Worm (Caenorhabditis elegans) whole organism, L4 larva: ENCODE data around the gene K01D12.1.

ENCODE experiments used
- F26F4.8 ChIP-seq: fragments of 200-800 bp; sonication (Bioruptor generic); conservative IDR thresholded peaks from 2 replicates; pipeline ENCODE4 v1.3.6; 2022; ENCODE audit warnings: missing genetic modification characterization, missing compliant biosample characterization
- F37D6.2 ChIP-seq: sonication (generic microtip); optimal IDR thresholded peaks from 2 replicates; lab custom pipeline; 2016; ENCODE audit warnings: mild to moderate bottlenecking, missing genetic modification characterization, missing compliant biosample characterization
- F44E2.7 ChIP-seq: fragments of 200-800 bp; sonication (Bioruptor generic); IDR thresholded peaks from 2 replicates; pipeline ENCODE4 v2.1.2; 2022; ENCODE audit warnings: missing genetic modification characterization, missing compliant biosample characterization
- F49E8.2 ChIP-seq: sonication (generic microtip); optimal IDR thresholded peaks from 2 replicates; lab custom pipeline; 2016; ENCODE audit warnings: missing compliant biosample characterization, mild to moderate bottlenecking, missing genetic modification characterization, borderline replicate concordance
- R02D3.7 ChIP-seq: fragments of 150-350 bp; sonication (generic microtip); optimal IDR thresholded peaks from 3 replicates; lab custom pipeline; 2014; ENCODE audit warnings: missing biosample characterization, missing genetic modification characterization
- Y105C5A.15 ChIP-seq: fragments of 200-800 bp; sonication (Bioruptor generic); IDR thresholded peaks from 2 replicates; pipeline ENCODE4 v1.3.6; 2022; ENCODE audit warnings: missing genetic modification characterization, missing compliant biosample characterization
- Y48G9A.11 ChIP-seq: fragments of 200-800 bp; sonication (Bioruptor generic); IDR thresholded peaks from 2 replicates; pipeline ENCODE4 v1.3.6; 2022; ENCODE audit warnings: missing genetic modification reagents, missing genetic modification characterization, missing compliant biosample characterization
- ZK546.5 ChIP-seq, 2 experiments: sonication (generic microtip); optimal IDR thresholded peaks; 2 replicates each; lab custom pipeline; 2017; ENCODE audit warnings: missing biosample characterization in 2 of 2, missing genetic modification characterization in 2 of 2
- arid-1 ChIP-seq: fragments of 200-800 bp; sonication (Bioruptor generic); conservative IDR thresholded peaks from 2 replicates; pipeline ENCODE4 v1.3.6; 2022; ENCODE audit warnings: missing genetic modification reagents, missing genetic modification characterization, missing compliant biosample characterization
- attf-4 ChIP-seq: sonication (generic microtip); optimal IDR thresholded peaks from 3 replicates; lab custom pipeline; 2017; ENCODE audit warnings: missing biosample characterization, missing genetic modification characterization
- ceh-20 ChIP-seq: fragments of 200-800 bp; sonication (Bioruptor generic); IDR thresholded peaks from 2 replicates; pipeline ENCODE4 v1.3.6; 2022; ENCODE audit warnings: missing genetic modification reagents, missing genetic modification characterization, missing compliant biosample characterization
- ceh-32 ChIP-seq: sonication (generic microtip); optimal IDR thresholded peaks from 2 replicates; lab custom pipeline; 2016; ENCODE audit warnings: mild to moderate bottlenecking, missing genetic modification characterization, missing compliant biosample characterization; ENCODE audit not compliant: poor library complexity
- ceh-44 ChIP-seq: fragments of 200-800 bp; sonication (Bioruptor generic); IDR thresholded peaks from 2 replicates; pipeline ENCODE4 v1.3.6; 2022; ENCODE audit warnings: missing genetic modification reagents, missing genetic modification characterization, missing compliant biosample characterization
- ceh-82 ChIP-seq: sonication (generic microtip); optimal IDR thresholded peaks from 2 replicates; lab custom pipeline; 2017; ENCODE audit warnings: missing biosample characterization, missing genetic modification characterization
- cey-2 ChIP-seq: sonication (generic microtip); optimal IDR thresholded peaks from 3 replicates; lab custom pipeline; 2017; ENCODE audit warnings: missing genetic modification characterization, mild to moderate bottlenecking, missing compliant biosample characterization, antibody characterized with exemption, borderline replicate concordance; ENCODE audit not compliant: insufficient read depth
- daf-16 ChIP-seq, 3 experiments: sonication (generic microtip); optimal IDR thresholded peaks; 2 replicates each; lab custom pipeline; 2016 to 2017; ENCODE audit warnings: missing genetic modification characterization in 3 of 3, missing genetic modification reagents in 3 of 3, mild to moderate bottlenecking in 2 of 3, missing compliant biosample characterization in 2 of 3, missing biosample characterization in 1 of 3, moderate library complexity in 1 of 3
- dmd-6 ChIP-seq: fragments of 200-800 bp; sonication (Bioruptor generic); IDR thresholded peaks from 2 replicates; pipeline ENCODE4 v1.3.6; 2022; ENCODE audit warnings: missing genetic modification reagents, missing genetic modification characterization, missing compliant biosample characterization
- dve-1 ChIP-seq: sonication (generic microtip); optimal IDR thresholded peaks from 2 replicates; lab custom pipeline; 2017; ENCODE audit warnings: antibody characterized with exemption, mild to moderate bottlenecking, missing genetic modification characterization, missing compliant biosample characterization; ENCODE audit not compliant: insufficient read depth
- egl-27 ChIP-seq: sonication (generic microtip); optimal IDR thresholded peaks from 3 replicates; lab custom pipeline; 2017; ENCODE audit warnings: missing biosample characterization, missing genetic modification reagents, missing genetic modification characterization
- hmg-1.1 ChIP-seq: fragments of 200-800 bp; sonication (Bioruptor generic); IDR thresholded peaks from 2 replicates; pipeline ENCODE4 v1.3.6; 2022; ENCODE audit warnings: missing genetic modification reagents, missing genetic modification characterization, missing compliant biosample characterization
- jun-1 ChIP-seq: fragments of 150-350 bp; optimal IDR thresholded peaks from 2 replicates; lab custom pipeline; 2014; ENCODE audit warnings: missing biosample characterization, missing genetic modification reagents, missing genetic modification characterization
- lim-7 ChIP-seq: fragments of 200-800 bp; sonication (Bioruptor generic); IDR thresholded peaks from 2 replicates; pipeline ENCODE4 v1.3.6; 2022; ENCODE audit warnings: missing genetic modification characterization, missing compliant biosample characterization
- lin-13 ChIP-seq: fragments of 150-350 bp; optimal IDR thresholded peaks from 2 replicates; lab custom pipeline; 2014; ENCODE audit warnings: missing biosample characterization, missing genetic modification reagents, missing genetic modification characterization
- lin-15B ChIP-seq: fragments of 150-350 bp; sonication (generic microtip); optimal IDR thresholded peaks from 3 replicates; lab custom pipeline; 2014; ENCODE audit warnings: missing biosample characterization, missing genetic modification characterization
- lsy-2 ChIP-seq, 2 experiments: fragments of 150-350 bp in 1 of 2; sonication (generic microtip) in 1 of 2; optimal IDR thresholded peaks; 2 replicates each; lab custom pipeline; 2014 to 2017; ENCODE audit warnings: missing biosample characterization in 2 of 2, missing genetic modification characterization in 2 of 2
- mxl-3 ChIP-seq: fragments of 200-800 bp; sonication (Bioruptor generic); optimal IDR thresholded peaks from 2 replicates; lab custom pipeline; 2018; ENCODE audit warnings: mild to moderate bottlenecking, missing genetic modification characterization, missing compliant biosample characterization
- nhr-25 ChIP-seq: sonication (generic microtip); optimal IDR thresholded peaks from 2 replicates; lab custom pipeline; 2017; ENCODE audit warnings: missing genetic modification characterization, mild to moderate bottlenecking, missing compliant biosample characterization, antibody characterized with exemption, moderate library complexity, borderline replicate concordance; ENCODE audit not compliant: insufficient read depth
- nhr-48 ChIP-seq: sonication (generic microtip); optimal IDR thresholded peaks from 2 replicates; lab custom pipeline; 2016; ENCODE audit warnings: mild to moderate bottlenecking, missing genetic modification characterization, missing compliant biosample characterization
- saeg-2 ChIP-seq: fragments of 200-800 bp; sonication (Bioruptor generic); IDR thresholded peaks from 2 replicates; pipeline ENCODE4 v1.3.6; 2022; ENCODE audit warnings: missing genetic modification reagents, missing genetic modification characterization, missing compliant biosample characterization
- snpc-1.2 ChIP-seq: fragments of 200-800 bp; sonication (Bioruptor generic); IDR thresholded peaks from 2 replicates; pipeline ENCODE4 v1.3.6; 2022; ENCODE audit warnings: missing genetic modification reagents, missing genetic modification characterization, missing compliant biosample characterization
- unc-39 ChIP-seq: sonication (generic microtip); optimal IDR thresholded peaks from 2 replicates; lab custom pipeline; 2017; ENCODE audit warnings: missing biosample characterization, missing genetic modification characterization
- zfp-2 ChIP-seq: sonication (generic microtip); optimal IDR thresholded peaks from 2 replicates; lab custom pipeline; 2016; ENCODE audit warnings: mild to moderate bottlenecking, missing genetic modification characterization, missing compliant biosample characterization
- zfp-3 ChIP-seq: fragments of 200-800 bp; sonication (Bioruptor generic); conservative IDR thresholded peaks from 2 replicates; pipeline ENCODE4 v1.3.6; 2022; ENCODE audit warnings: missing genetic modification reagents, missing genetic modification characterization, missing compliant biosample characterization
- ztf-11 ChIP-seq: fragments of 150-350 bp; optimal IDR thresholded peaks from 2 replicates; lab custom pipeline; 2014; ENCODE audit warnings: missing biosample characterization, missing genetic modification characterization
- ztf-7 ChIP-seq: fragments of 150-350 bp; optimal IDR thresholded peaks from 2 replicates; lab custom pipeline; 2014; ENCODE audit warnings: missing biosample characterization, missing genetic modification characterization

Gene K01D12.1

DNA sequence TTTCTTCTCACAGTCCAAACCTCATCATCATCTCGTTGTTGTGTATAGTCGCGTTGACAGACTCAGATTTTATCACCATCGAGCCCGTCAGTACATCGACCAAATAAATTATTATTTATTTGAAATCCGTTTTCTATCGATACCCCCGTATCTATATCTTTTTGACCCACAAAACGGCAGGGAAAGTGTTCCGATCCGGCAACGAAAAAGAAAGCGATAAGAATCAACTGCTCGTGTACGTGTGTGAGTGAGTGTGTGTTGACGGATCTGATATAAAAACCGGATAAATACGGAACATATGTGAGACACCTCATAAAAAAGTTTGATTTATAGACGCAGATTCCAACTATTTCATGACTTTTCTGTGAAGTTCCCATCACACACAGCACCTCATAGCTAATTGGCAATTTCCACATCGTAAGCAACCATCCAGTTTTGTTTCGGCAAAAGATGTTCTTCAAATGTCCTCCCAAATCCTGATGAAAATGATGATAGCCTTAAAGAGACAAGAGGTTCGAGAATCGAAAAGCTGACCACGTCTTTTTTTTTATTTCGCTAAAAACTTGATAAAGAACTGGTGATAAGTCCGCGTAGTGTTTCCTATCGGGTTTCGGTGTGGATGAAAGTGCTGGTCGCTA, 23.0 kb upstream of the K01D12.1 start (continued):
- TF ChIP-seq arid-1 (GFP tag; lab: Robert Waterston, UW) (no peak), saeg-2 (GFP tag; lab: Robert Waterston, UW) (no peak), snpc-1.2 (GFP tag; lab: Robert Waterston, UW) (no peak), ZK546.5 (tag; optimal IDR thresholded peaks at IDR 0.05; lab: Kevin White, UChicago) (no peak), lim-7 (GFP tag; lab: Robert Waterston, UW) (no peak)
- TF ChIP-seq, all 104 proteins: peak for 10

DNA sequence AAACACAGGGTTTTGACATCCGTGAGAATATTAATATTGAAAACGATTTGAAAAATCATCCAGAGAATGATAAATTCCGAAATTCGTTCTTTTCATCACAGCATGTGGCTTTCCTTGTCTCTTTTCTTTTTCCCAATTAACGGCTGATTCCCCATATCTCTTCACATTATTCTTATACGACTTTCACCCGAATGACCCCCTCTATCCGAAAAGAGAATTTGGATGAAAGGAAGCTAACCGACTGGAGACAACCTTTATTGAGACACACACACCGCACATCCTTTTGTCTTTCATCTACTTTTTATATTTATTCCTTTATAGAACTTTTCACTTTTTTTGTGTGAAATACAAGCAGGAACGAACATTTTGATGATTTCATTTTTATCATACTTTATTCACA, 19.7 kb upstream of the K01D12.1 start:
- TF ChIP-seq zfp-2 (tag; lab: Kevin White, UChicago), result no peak
- TF ChIP-seq R02D3.7 (tag; lab: Kevin White, UChicago), result no peak
- TF ChIP-seq ZK546.5 (tag; optimal IDR thresholded peaks at IDR 0.05; lab: Kevin White, UChicago), result no peak
- no peak for TF ChIP-seq F44E2.7 (GFP tag; lab: Robert Waterston, UW)

ce11 chrV:12358347-12358746, 19.0 kb upstream of the K01D12.1 start, which contains the start of gene F23H12.5:
Gene F23H12.5, plus strand, starts transcription at chrV:12358647.
- TF ChIP-seq ceh-20, result no peak
- TF ChIP-seq mxl-3 (GFP tag; lab: Kevin White, UChicago), result no peak
- TF ChIP-seq cey-2 (tag; lab: Kevin White, UChicago), result no peak
- TF ChIP-seq arid-1 (GFP tag; lab: Robert Waterston, UW), result no peak
- no peak for TF ChIP-seq daf-16 (GFP tag; optimal IDR thresholded peaks at IDR 0.05; lab: Kevin White, UChicago)
- no peak for TF ChIP-seq daf-16 (tag; optimal IDR thresholded peaks at IDR 0.05; lab: Kevin White, UChicago)
- no peak for TF ChIP-seq nhr-25 (tag; lab: Kevin White, UChicago)
- TF ChIP-seq Y105C5A.15 (GFP tag; lab: Robert Waterston, UW), result no peak
- no peak for TF ChIP-seq attf-4
- no peak for TF ChIP-seq Y48G9A.11 (GFP tag; lab: Robert Waterston, UW)
- TF ChIP-seq ceh-44 (GFP tag; lab: Robert Waterston, UW), result no peak
- TF ChIP-seq ZK546.5 (tag; optimal IDR thresholded peaks at IDR 0.05; lab: Kevin White, UChicago), result no peak

ce11 chrV:12361644-12362043, 15.7 kb upstream of the K01D12.1 start, which contains the start of gene fipr-1:
Gene fipr-1, minus strand, starts transcription at chrV:12361744.
- no peak for TF ChIP-seq lin-15B
- no peak for TF ChIP-seq dmd-6
- no peak for TF ChIP-seq lsy-2 (tag; optimal IDR thresholded peaks at IDR 0.05; lab: Kevin White, UChicago)
- no peak for TF ChIP-seq hmg-1.1
- TF ChIP-seq lin-13 (GFP tag; lab: Kevin White, UChicago), result no peak
- TF ChIP-seq jun-1 (tag; lab: Kevin White, UChicago), result no peak
- TF ChIP-seq nhr-48 (tag; lab: Kevin White, UChicago), result no peak
- no peak for TF ChIP-seq ceh-32

- no peak for TF ChIP-seq lsy-2 (tag; optimal IDR thresholded peaks at IDR 0.05; lab: Kevin White, UChicago)
- TF ChIP-seq F44E2.7 (GFP tag; lab: Robert Waterston, UW), result no peak
- no peak for TF ChIP-seq ceh-32
- no peak for TF ChIP-seq zfp-3
- TF ChIP-seq ztf-11, result no peak
- TF ChIP-seq F26F4.8 (GFP tag; lab: Robert Waterston, UW), result no peak
- TF ChIP-seq ztf-7, result no peak
- no peak for TF ChIP-seq F49E8.2 (tag; lab: Kevin White, UChicago)
- no peak for TF ChIP-seq ceh-44 (GFP tag; lab: Robert Waterston, UW)
- TF ChIP-seq F37D6.2, result no peak
- no peak for TF ChIP-seq ceh-82 (tag; lab: Kevin White, UChicago)
- no peak for TF ChIP-seq mxl-3 (GFP tag; lab: Kevin White, UChicago)
- TF ChIP-seq egl-27, result no peak
- no peak for TF ChIP-seq dve-1
- TF ChIP-seq unc-39 (tag; lab: Kevin White, UChicago), result no peak
Measured at ce11 chrV:12365104-12365503, 12.3 kb upstream of the K01D12.1 start, which contains the start of gene fipr-2. Gene fipr-2, plus strand, starts transcription at chrV:12365348.
